Fruit fly (Drosophila melanogaster) whole organism, pupa: Measurements from ENCODE around the gene B9d2.

ENCODE experiments used
- CG10348 ChIP-seq: fragments of 200-800 bp; sonication (Bioruptor generic); IDR thresholded peaks from 2 replicates; pipeline ENCODE4 v1.3.6; 2022; ENCODE audit warnings: missing biosample characterization, missing genetic modification characterization
- CG12605 ChIP-seq: fragments of 200-800 bp; sonication (Bioruptor generic); IDR thresholded peaks from 2 replicates; pipeline ENCODE4 v1.3.6; 2022; ENCODE audit warnings: missing biosample characterization, missing genetic modification characterization
- CG13204 ChIP-seq: fragments of 200-800 bp; sonication (Bioruptor generic); optimal IDR thresholded peaks from 2 replicates; lab custom pipeline; 2018; ENCODE audit warnings: missing biosample characterization, mild to moderate bottlenecking, missing genetic modification characterization, moderate library complexity
- CG14655 ChIP-seq: fragments of 200-800 bp; sonication (Bioruptor generic); optimal IDR thresholded peaks from 3 replicates; lab custom pipeline; 2017; ENCODE audit warnings: mild to moderate bottlenecking, missing biosample characterization, missing genetic modification reagents, missing genetic modification characterization
- CG15710 ChIP-seq: fragments of 200-800 bp; sonication (Bioruptor generic); optimal IDR thresholded peaks from 2 replicates; lab custom pipeline; 2018; ENCODE audit warnings: missing biosample characterization, mild to moderate bottlenecking, missing genetic modification characterization, moderate library complexity
- CG17806 ChIP-seq: fragments of 200-800 bp; sonication (Bioruptor generic); optimal IDR thresholded peaks from 2 replicates; lab custom pipeline; 2018; ENCODE audit warnings: missing biosample characterization, mild to moderate bottlenecking, missing genetic modification characterization, moderate library complexity
- CG32121 ChIP-seq: fragments of 200-800 bp; sonication (Bioruptor generic); IDR thresholded peaks from 2 replicates; pipeline ENCODE4 v1.3.6; 2022; ENCODE audit warnings: missing biosample characterization, missing genetic modification characterization
- CG34367 ChIP-seq: fragments of 200-800 bp; sonication (Bioruptor generic); optimal IDR thresholded peaks from 2 replicates; lab custom pipeline; 2018; ENCODE audit warnings: missing biosample characterization, mild to moderate bottlenecking, missing genetic modification characterization
- CG4496 ChIP-seq: fragments of 200-800 bp; sonication (Bioruptor generic); IDR thresholded peaks from 3 replicates; pipeline ENCODE4 v1.3.6; 2022; ENCODE audit warnings: missing biosample characterization, missing genetic modification characterization
- CG8159 ChIP-seq: fragments of 200-800 bp; sonication (Bioruptor generic); optimal IDR thresholded peaks from 3 replicates; lab custom pipeline; 2018; ENCODE audit warnings: missing biosample characterization, mild to moderate bottlenecking, missing genetic modification characterization, moderate library complexity
- CG8301 ChIP-seq: fragments of 200-800 bp; sonication (Bioruptor generic); optimal IDR thresholded peaks from 2 replicates; lab custom pipeline; 2018; ENCODE audit warnings: missing biosample characterization, mild to moderate bottlenecking, missing genetic modification characterization
- CG9948 ChIP-seq: fragments of 200-800 bp; sonication (Bioruptor generic); optimal IDR thresholded peaks from 2 replicates; lab custom pipeline; 2018; ENCODE audit warnings: missing biosample characterization, mild to moderate bottlenecking, missing genetic modification characterization, moderate library complexity
- D1 ChIP-seq: fragments of 200-800 bp; sonication (Bioruptor generic); optimal IDR thresholded peaks from 2 replicates; lab custom pipeline; 2018; ENCODE audit warnings: missing biosample characterization, mild to moderate bottlenecking, missing genetic modification characterization, moderate library complexity
- EcR ChIP-seq: fragments of 200-800 bp; sonication (Bioruptor generic); optimal IDR thresholded peaks from 3 replicates; lab custom pipeline; 2019; ENCODE audit warnings: missing biosample characterization, missing genetic modification characterization, mild to moderate bottlenecking, moderate library complexity, missing genetic modification reagents
- Ets98B ChIP-seq: fragments of 200-800 bp; sonication (Bioruptor generic); IDR thresholded peaks from 2 replicates; pipeline ENCODE4 v1.3.6; 2022; ENCODE audit warnings: missing biosample characterization, missing genetic modification characterization
- Pif1A ChIP-seq: fragments of 200-800 bp; sonication (Bioruptor generic); optimal IDR thresholded peaks from 3 replicates; lab custom pipeline; 2016; ENCODE audit warnings: missing biosample characterization, missing genetic modification characterization
- Pif1B ChIP-seq: fragments of 200-800 bp; sonication (Bioruptor generic); optimal IDR thresholded peaks from 3 replicates; lab custom pipeline; 2016; ENCODE audit warnings: missing biosample characterization, missing genetic modification characterization
- Snoo ChIP-seq: fragments of 200-800 bp; sonication (Bioruptor generic); optimal IDR thresholded peaks from 3 replicates; lab custom pipeline; 2017; ENCODE audit warnings: missing biosample characterization, mild to moderate bottlenecking, missing genetic modification characterization, inconsistent platforms
- fd96Ca ChIP-seq: fragments of 200-800 bp; sonication (Bioruptor generic); IDR thresholded peaks from 3 replicates; pipeline ENCODE4 v1.3.6; 2022; ENCODE audit warnings: missing biosample characterization, missing genetic modification characterization
- gl ChIP-seq: fragments of 200-800 bp; sonication (Bioruptor generic); optimal IDR thresholded peaks from 2 replicates; lab custom pipeline; 2018; ENCODE audit warnings: missing biosample characterization, mild to moderate bottlenecking, missing genetic modification characterization
- rn ChIP-seq: fragments of 200-800 bp; sonication (Bioruptor generic); IDR thresholded peaks from 2 replicates; pipeline ENCODE4 v1.3.6; 2022; ENCODE audit warnings: missing biosample characterization, missing genetic modification characterization

Gene B9d2

dm6 chr2L:6109313-6109847 lies 21.1 kb downstream of the B9d2 start:
- no peak for TF ChIP-seq CG12605 (GFP tag; lab: Robert Waterston, UW)
- TF ChIP-seq Snoo (tag; lab: Kevin White, UChicago), result no peak
- no peak for TF ChIP-seq Pif1B (GFP tag; lab: Kevin White, UChicago)
- TF ChIP-seq CG34367, result no peak
- no peak for TF ChIP-seq CG8301

- TF ChIP-seq CG12605 (GFP tag; lab: Robert Waterston, UW) (peak; percentile 58; the same call in 1 of the 2 replicates), gl (tag; lab: Kevin White, UChicago) (no peak), rn (GFP tag; lab: Robert Waterston, UW) (no peak), CG34367 (peak; percentile 18), fd96Ca (GFP tag; lab: Robert Waterston, UW) (no peak), CG15710 (tag; lab: Kevin White, UChicago) (peak; percentile 13), CG17806 (no peak), CG8159 (tag; lab: Kevin White, UChicago) (no peak), CG4496 (GFP tag; lab: Robert Waterston, UW) (peak; percentile 57; the same call in 2 of the 3 replicates), CG8301 (peak; percentile 35), Snoo (tag; lab: Kevin White, UChicago) (no peak), CG14655 (GFP tag; lab: Kevin White, UChicago) (no peak), Ets98B (GFP tag; lab: Robert Waterston, UW) (peak; percentile 51; the same call in 1 of the 2 replicates), Pif1B (GFP tag; lab: Kevin White, UChicago) (peak; percentile 11), D1 (tag; lab: Kevin White, UChicago) (no peak), CG13204 (GFP tag; lab: Kevin White, UChicago) (peak; percentile 13), EcR (GFP tag; lab: Kevin White, UChicago) (peak; percentile 87), CG9948 (no peak), Pif1A (GFP tag; lab: Kevin White, UChicago) (peak; percentile 27), CG10348 (no peak), CG32121 (GFP tag; lab: Robert Waterston, UW) (no peak)
Observed at dm6 chr2L:6100202-6100689, 30.2 kb downstream of the B9d2 start, which contains the start of gene stai. Gene stai (plus strand): TSS chr2L:6100377.

- no peak for TF ChIP-seq Ets98B (GFP tag; lab: Robert Waterston, UW)
- TF ChIP-seq Pif1B (GFP tag; lab: Kevin White, UChicago), result no peak
- no peak for TF ChIP-seq CG13204 (GFP tag; lab: Kevin White, UChicago)
- no peak for TF ChIP-seq CG17806
- no peak for TF ChIP-seq Snoo (tag; lab: Kevin White, UChicago)
- TF ChIP-seq CG15710 (tag; lab: Kevin White, UChicago), result no peak
- TF ChIP-seq CG14655 (GFP tag; lab: Kevin White, UChicago), result no peak
Observed at dm6 chr2L:6099270-6099644, 31.2 kb downstream of the B9d2 start.

- TF ChIP-seq CG9948, result no peak
- TF ChIP-seq CG8159 (tag; lab: Kevin White, UChicago), result no peak
- TF ChIP-seq CG34367, result no peak
- TF ChIP-seq CG14655 (GFP tag; lab: Kevin White, UChicago), result no peak
- no peak for TF ChIP-seq CG15710 (tag; lab: Kevin White, UChicago)
- no peak for TF ChIP-seq rn (GFP tag; lab: Robert Waterston, UW)
- no peak for TF ChIP-seq Pif1B (GFP tag; lab: Kevin White, UChicago)
- TF ChIP-seq D1 (tag; lab: Kevin White, UChicago), result no peak
- TF ChIP-seq CG13204 (GFP tag; lab: Kevin White, UChicago), result no peak
- no peak for TF ChIP-seq Pif1A (GFP tag; lab: Kevin White, UChicago)
- no peak for TF ChIP-seq CG10348
- TF ChIP-seq EcR (GFP tag; lab: Kevin White, UChicago), result no peak
- no peak for TF ChIP-seq CG4496 (GFP tag; lab: Robert Waterston, UW)
- TF ChIP-seq Ets98B (GFP tag; lab: Robert Waterston, UW), result no peak
- TF ChIP-seq CG8301, result no peak
- TF ChIP-seq fd96Ca (GFP tag; lab: Robert Waterston, UW), result no peak
- TF ChIP-seq gl (tag; lab: Kevin White, UChicago), result no peak
- no peak for TF ChIP-seq Snoo (tag; lab: Kevin White, UChicago)
- TF ChIP-seq, all 21 proteins: peak for 0
Observed at dm6 chr2L:6098479-6099269, 31.8 kb downstream of the B9d2 start, which contains the start of gene CG9175. Gene CG9175 (minus strand): TSS chr2L:6098966.

dm6 chr2L:6092300-6092699 lies 38.2 kb downstream of the B9d2 start:
- TF ChIP-seq EcR (GFP tag; lab: Kevin White, UChicago) (no peak), CG17806 (no peak), rn (GFP tag; lab: Robert Waterston, UW) (no peak), CG4496 (GFP tag; lab: Robert Waterston, UW) (no peak), gl (tag; lab: Kevin White, UChicago) (no peak)
